Worm (Caenorhabditis elegans): Measurements from ENCODE around the gene lgc-53.

The lgc-53 gene

ce11 chrX:16679117-16679590 is 32.3 kb upstream of the lgc-53 start, which contains the start of gene F22H10.2 (continued):
- TF ChIP-seq set-16 (GFP tag; IDR thresholded peaks at IDR 0.05) (no peak), mep-1 (tag; optimal IDR thresholded peaks at IDR 0.05) (peak; percentile 36), madf-9 (GFP tag; conservative IDR thresholded peaks at IDR 0.05) (no peak), ZK546.5 (tag; optimal IDR thresholded peaks at IDR 0.05) (no peak), mdt-29 (GFP tag; IDR thresholded peaks at IDR 0.05) (no peak), hmg-1.1 (GFP tag; IDR thresholded peaks at IDR 0.05) (no peak), Y75B8A.6 (GFP tag; IDR thresholded peaks at IDR 0.05) (no peak), duxl-1 (tag; optimal IDR thresholded peaks at IDR 0.05; ENCODE audit: poor library complexity) (no peak), fkh-10 (GFP tag; optimal IDR thresholded peaks at IDR 0.05) (no peak), cey-2 (tag; optimal IDR thresholded peaks at IDR 0.05; ENCODE audit: borderline replicate concordance, insufficient read depth) (no peak), D1046.2 (GFP tag; IDR thresholded peaks at IDR 0.05) (no peak)

- TF ChIP-seq hmg-1.1 (GFP tag; IDR thresholded peaks at IDR 0.05), result peak; percentile 100
- peak; percentile 97 for TF ChIP-seq lin-39 (tag; optimal IDR thresholded peaks at IDR 0.05)
- 0 out of 2 replicates have a peak, but pooled peaks have one; percentile 6 for TF ChIP-seq set-16 (GFP tag; IDR thresholded peaks at IDR 0.05)
- TF ChIP-seq tag-97 (GFP tag; IDR thresholded peaks at IDR 0.05), result peak; percentile 80; the same call in 1 of the 2 replicates
- TF ChIP-seq ztf-7 (tag; optimal IDR thresholded peaks at IDR 0.05), result peak; percentile 96
- peak; percentile 98 for TF ChIP-seq fos-1 (tag; optimal IDR thresholded peaks at IDR 0.05)
- peak; percentile 94 for TF ChIP-seq tra-1 (GFP tag; IDR thresholded peaks at IDR 0.05)
- 0 out of 4 replicates have a peak, but pooled peaks of 1 of the 2 experiments have one; percentile 56 for TF ChIP-seq madf-5 (GFP tag; IDR thresholded peaks at IDR 0.05)
- peak; percentile 78 for TF ChIP-seq nhr-111 (GFP tag; optimal IDR thresholded peaks at IDR 0.05)
- peak; percentile 84 for TF ChIP-seq ceh-32 (tag; optimal IDR thresholded peaks at IDR 0.05; ENCODE audit: poor library complexity)
- peak; percentile 89 for TF ChIP-seq lin-1 (GFP tag; IDR thresholded peaks at IDR 0.05)
- peak; percentile 99 for TF ChIP-seq nhr-102 (tag; optimal IDR thresholded peaks at IDR 0.05)
- TF ChIP-seq nhr-41 (GFP tag; IDR thresholded peaks at IDR 0.05), result peak; percentile 86
- TF ChIP-seq nhr-25 (tag; optimal IDR thresholded peaks at IDR 0.05; ENCODE audit: borderline replicate concordance, insufficient read depth), result peak; percentile 95
- TF ChIP-seq mes-2 (tag; optimal IDR thresholded peaks at IDR 0.05; ENCODE audit: poor library complexity, severe bottlenecking), result peak; percentile 98
- peak; percentile 99 for TF ChIP-seq rbr-2 (tag; optimal IDR thresholded peaks at IDR 0.05)
- peak; percentile 98 for TF ChIP-seq php-3 (GFP tag; IDR thresholded peaks at IDR 0.05)
- no peak for TF ChIP-seq F26F4.8 (GFP tag; conservative IDR thresholded peaks at IDR 0.05)
- peak; percentile 98 for TF ChIP-seq aha-1 (tag)
- peak; percentile 76 for TF ChIP-seq ceh-82 (tag; optimal IDR thresholded peaks at IDR 0.05)
- no peak for TF ChIP-seq F49E8.2 (tag; optimal IDR thresholded peaks at IDR 0.05; ENCODE audit: borderline replicate concordance)
- peak; percentile 88 for TF ChIP-seq nhr-76 (tag; optimal IDR thresholded peaks at IDR 0.05)
- peak; percentile 97 for TF ChIP-seq F10B5.3 (tag; optimal IDR thresholded peaks at IDR 0.05)
- TF ChIP-seq ces-1 (GFP tag; optimal IDR thresholded peaks at IDR 0.05), result peak; percentile 97
- peak; percentile 96 to 97 for TF ChIP-seq lsy-2 (tag; optimal IDR thresholded peaks at IDR 0.05)
- peak; percentile 85 to 87 for TF ChIP-seq hif-1 (tag; optimal IDR thresholded peaks at IDR 0.05)
- peak; percentile 96 for TF ChIP-seq egl-43 (GFP tag; IDR thresholded peaks at IDR 0.05)
- TF ChIP-seq lir-3 (tag; optimal IDR thresholded peaks at IDR 0.05), result peak; percentile 90
- TF ChIP-seq lim-7 (GFP tag; IDR thresholded peaks at IDR 0.05), result 0 out of 2 replicates have a peak, but pooled peaks have one; percentile 33
- TF ChIP-seq T20F7.1 (GFP tag; optimal IDR thresholded peaks at IDR 0.05), result peak; percentile 94
- TF ChIP-seq mep-1 (tag; optimal IDR thresholded peaks at IDR 0.05), result peak; percentile 99
- peak; percentile 98 for TF ChIP-seq jun-1 (tag; optimal IDR thresholded peaks at IDR 0.05)
- TF ChIP-seq skn-1 (tag; optimal IDR thresholded peaks at IDR 0.05), result peak; percentile 54
- TF ChIP-seq ZK546.5 (tag; optimal IDR thresholded peaks at IDR 0.05), result peak; percentile 25 to 60
- TF ChIP-seq mxl-3 (GFP tag; optimal IDR thresholded peaks at IDR 0.05), result peak; percentile 93
- peak; percentile 97 for TF ChIP-seq Y5F2A.4 (GFP tag; optimal IDR thresholded peaks at IDR 0.05)
- TF ChIP-seq daf-8 (GFP tag; IDR thresholded peaks at IDR 0.05), result no peak
- peak; percentile 80 for TF ChIP-seq arid-1 (GFP tag; conservative IDR thresholded peaks at IDR 0.05)
- TF ChIP-seq gei-8 (GFP tag; optimal IDR thresholded peaks at IDR 0.05), result peak; percentile 77
Measured at ce11 chrX:16681910-16682493, 29.5 kb upstream of the lgc-53 start.
